Worm (Caenorhabditis elegans) whole organism, L2 larva: Measurements from ENCODE around the gene ptr-4.

Experiments
- C34F6.9 ChIP-seq: fragments of 150-350 bp; optimal IDR thresholded peaks from 2 replicates; lab custom pipeline; 2014; ENCODE audit warnings: missing biosample characterization, missing genetic modification characterization
- F13H6.1 ChIP-seq: sonication (generic microtip); optimal IDR thresholded peaks from 2 replicates; lab custom pipeline; 2016; ENCODE audit warnings: missing genetic modification characterization, missing compliant biosample characterization
- R02D3.7 ChIP-seq: fragments of 150-350 bp; optimal IDR thresholded peaks from 2 replicates; lab custom pipeline; 2014; ENCODE audit warnings: missing biosample characterization, missing genetic modification characterization
- blmp-1 ChIP-seq: sonication (generic microtip); optimal IDR thresholded peaks from 2 replicates; lab custom pipeline; 2017; ENCODE audit warnings: missing genetic modification characterization, mild to moderate bottlenecking, missing compliant biosample characterization, antibody characterized with exemption, moderate library complexity; ENCODE audit not compliant: insufficient read depth
- ceh-16 ChIP-seq: fragments of 150-350 bp; optimal IDR thresholded peaks from 2 replicates; lab custom pipeline; 2014; ENCODE audit warnings: missing biosample characterization, missing genetic modification characterization
- ceh-82 ChIP-seq: fragments of 150-350 bp; optimal IDR thresholded peaks from 2 replicates; lab custom pipeline; 2014; ENCODE audit warnings: missing biosample characterization, missing genetic modification characterization
- crh-2 ChIP-seq: sonication (generic microtip); optimal IDR thresholded peaks from 2 replicates; lab custom pipeline; 2017; ENCODE audit warnings: missing biosample characterization, missing genetic modification characterization
- egl-27 ChIP-seq: sonication (generic microtip); optimal IDR thresholded peaks from 3 replicates; lab custom pipeline; 2017; ENCODE audit warnings: missing biosample characterization, missing genetic modification reagents, missing genetic modification characterization
- elt-1 ChIP-seq: fragments of 150-350 bp; optimal IDR thresholded peaks from 2 replicates; lab custom pipeline; 2014; ENCODE audit warnings: missing biosample characterization, missing genetic modification characterization
- elt-3 ChIP-seq: sonication (generic microtip); optimal IDR thresholded peaks from 2 replicates; lab custom pipeline; 2017; ENCODE audit warnings: missing biosample characterization, missing genetic modification characterization
- fos-1 ChIP-seq: fragments of 150-350 bp; optimal IDR thresholded peaks from 2 replicates; lab custom pipeline; 2014; ENCODE audit warnings: missing biosample characterization, missing genetic modification characterization
- gmeb-1 ChIP-seq: fragments of 150-350 bp; optimal IDR thresholded peaks from 2 replicates; lab custom pipeline; 2014; ENCODE audit warnings: missing biosample characterization, missing genetic modification characterization
- lin-11 ChIP-seq: fragments of 150-350 bp; sonication (generic microtip); optimal IDR thresholded peaks from 2 replicates; lab custom pipeline; 2014; ENCODE audit warnings: missing biosample characterization, missing genetic modification characterization, inconsistent platforms, mixed read lengths
- lin-13 ChIP-seq: fragments of 150-350 bp; optimal IDR thresholded peaks from 2 replicates; lab custom pipeline; 2014; ENCODE audit warnings: missing biosample characterization, missing genetic modification reagents, missing genetic modification characterization
- lin-39 ChIP-seq: fragments of 150-350 bp; optimal IDR thresholded peaks from 2 replicates; lab custom pipeline; 2014; ENCODE audit warnings: missing biosample characterization, missing genetic modification reagents, missing genetic modification characterization
- lsy-2 ChIP-seq, 2 experiments: fragments of 150-350 bp in 1 of 2; sonication (generic microtip) in 1 of 2; optimal IDR thresholded peaks; 2 replicates each; lab custom pipeline; 2014 to 2017; ENCODE audit warnings: missing biosample characterization in 2 of 2, missing genetic modification characterization in 2 of 2
- mab-5 ChIP-seq: fragments of 150-350 bp; optimal IDR thresholded peaks from 2 replicates; lab custom pipeline; 2014; ENCODE audit warnings: missing biosample characterization, missing genetic modification characterization
- nhr-11 ChIP-seq: fragments of 150-350 bp; optimal IDR thresholded peaks from 2 replicates; lab custom pipeline; 2014; ENCODE audit warnings: missing biosample characterization, missing genetic modification characterization
- nhr-129 ChIP-seq: fragments of 150-350 bp; optimal IDR thresholded peaks from 2 replicates; lab custom pipeline; 2014; ENCODE audit warnings: missing biosample characterization, missing genetic modification characterization
- nhr-21 ChIP-seq: fragments of 150-350 bp; optimal IDR thresholded peaks from 2 replicates; lab custom pipeline; 2014; ENCODE audit warnings: missing biosample characterization, missing genetic modification characterization
- nhr-25 ChIP-seq: fragments of 150-350 bp; sonication (generic microtip); optimal IDR thresholded peaks from 3 replicates; lab custom pipeline; 2014; ENCODE audit warnings: missing biosample characterization, missing genetic modification characterization
- sem-4 ChIP-seq: fragments of 150-350 bp; optimal IDR thresholded peaks from 2 replicates; lab custom pipeline; 2014; ENCODE audit warnings: missing biosample characterization, missing genetic modification reagents, missing genetic modification characterization
- sma-3 ChIP-seq: sonication (generic microtip); optimal IDR thresholded peaks from 2 replicates; lab custom pipeline; 2016; ENCODE audit warnings: missing genetic modification reagents, missing genetic modification characterization, missing compliant biosample characterization
- sma-9 ChIP-seq, 2 experiments: fragments of 150-350 bp in 1 of 2; sonication (generic microtip) in 1 of 2; optimal IDR thresholded peaks; 2 replicates each; lab custom pipeline; 2014 to 2016; ENCODE audit warnings: missing genetic modification characterization in 2 of 2, mild to moderate bottlenecking in 1 of 2, missing biosample characterization in 1 of 2, missing compliant biosample characterization in 1 of 2, missing genetic modification reagents in 1 of 2, moderate library complexity in 1 of 2
- unc-39 ChIP-seq: fragments of 150-350 bp; optimal IDR thresholded peaks from 2 replicates; lab custom pipeline; 2014; ENCODE audit warnings: missing biosample characterization, missing genetic modification characterization
- unc-55 ChIP-seq: fragments of 150-350 bp; sonication (generic microtip); optimal IDR thresholded peaks from 3 replicates; lab custom pipeline; 2014; ENCODE audit warnings: missing biosample characterization, missing genetic modification reagents, missing genetic modification characterization
- unc-62 ChIP-seq: fragments of 150-350 bp; optimal IDR thresholded peaks from 2 replicates; lab custom pipeline; 2014; ENCODE audit warnings: missing biosample characterization, missing genetic modification reagents, missing genetic modification characterization
- ztf-11 ChIP-seq: sonication (generic microtip); optimal IDR thresholded peaks from 2 replicates; lab custom pipeline; 2017; ENCODE audit warnings: missing biosample characterization, missing genetic modification characterization

The ptr-4 gene

ce11 chrX:6019886-6020469 lies 45.8 kb downstream of the ptr-4 start, which contains the start of gene C09B8.4:
C09B8.4 (minus strand) TSS chrX:6019936.
- peak; percentile 61 for TF ChIP-seq nhr-129 (tag; lab: Kevin White, UChicago)
- peak; percentile 65 for TF ChIP-seq F13H6.1
- TF ChIP-seq sem-4: no peak
- TF ChIP-seq sma-9 (GFP tag; optimal IDR thresholded peaks at IDR 0.05; lab: Kevin White, UChicago): peak; percentile 71
- no peak for TF ChIP-seq sma-9 (tag; optimal IDR thresholded peaks at IDR 0.05; lab: Kevin White, UChicago)
- no peak for TF ChIP-seq lin-39 (tag; lab: Kevin White, UChicago)
- TF ChIP-seq lsy-2 (tag; optimal IDR thresholded peaks at IDR 0.05; lab: Kevin White, UChicago): peak in 1 of 2 experiments; percentile 26
- TF ChIP-seq sma-3 (GFP tag; lab: Kevin White, UChicago): no peak
- no peak for TF ChIP-seq nhr-21 (tag; lab: Kevin White, UChicago)
- TF ChIP-seq gmeb-1: no peak
- no peak for TF ChIP-seq nhr-11 (tag; lab: Kevin White, UChicago)
- TF ChIP-seq crh-2 (tag; lab: Kevin White, UChicago): peak; percentile 13
- no peak for TF ChIP-seq elt-3 (tag; lab: Kevin White, UChicago)
- TF ChIP-seq ceh-82 (tag; lab: Kevin White, UChicago): no peak
- no peak for TF ChIP-seq unc-62
- TF ChIP-seq unc-55 (GFP tag; lab: Kevin White, UChicago): no peak
- no peak for TF ChIP-seq elt-1 (tag; lab: Kevin White, UChicago)
- TF ChIP-seq R02D3.7 (tag; lab: Kevin White, UChicago): no peak
- TF ChIP-seq C34F6.9 (tag; lab: Kevin White, UChicago): no peak
- TF ChIP-seq ztf-11: no peak
- no peak for TF ChIP-seq egl-27 (tag; lab: Kevin White, UChicago)
- no peak for TF ChIP-seq fos-1 (tag; lab: Kevin White, UChicago)
- no peak for TF ChIP-seq lin-11
- no peak for TF ChIP-seq unc-39 (tag; lab: Kevin White, UChicago)
- TF ChIP-seq mab-5 (tag; lab: Kevin White, UChicago): no peak
- no peak for TF ChIP-seq blmp-1 (tag; lab: Kevin White, UChicago)
- no peak for TF ChIP-seq nhr-25 (tag; lab: Kevin White, UChicago)
- TF ChIP-seq lin-13 (GFP tag; lab: Kevin White, UChicago): no peak
- no peak for TF ChIP-seq ceh-16 (tag; lab: Kevin White, UChicago)
- TF ChIP-seq, all 48 proteins: peak for 5

- TF ChIP-seq sem-4 (no peak), ceh-16 (tag; lab: Kevin White, UChicago) (no peak), F13H6.1 (no peak), lsy-2 (tag; optimal IDR thresholded peaks at IDR 0.05; lab: Kevin White, UChicago) (no peak), nhr-129 (tag; lab: Kevin White, UChicago) (no peak), nhr-25 (tag; lab: Kevin White, UChicago) (peak; percentile 35), R02D3.7 (tag; lab: Kevin White, UChicago) (no peak)
- TF ChIP-seq, all 48 proteins: peak for 1
Measured at ce11 chrX:6015096-6015495, 50.7 kb downstream of the ptr-4 start, which contains the start of gene C09B8.8. C09B8.8 (plus strand) TSS chrX:6015492.
